Comparison of ENCODE assay signal across 2 worm cellular contexts in genomic region chrV:19805548-19805947, ce11.
TF ChIP-seq lines count a peak whose summit lies in the region.

No protein-coding gene starts in this region.

TF ChIP-seq in whole organism, L1 larva, 84 proteins besides CTCF, POLR2A, EP300 and RAD21:
- no peak for TF ChIP-seq mdl-1 (tag; optimal IDR thresholded peaks at IDR 0.05; lab: Kevin White, UChicago)
- peak; percentile 51 for TF ChIP-seq fkh-8 (tag; optimal IDR thresholded peaks at IDR 0.05; lab: Kevin White, UChicago)
- peak; percentile 8 for TF ChIP-seq pax-3 (tag; optimal IDR thresholded peaks at IDR 0.05; lab: Kevin White, UChicago)
- TF ChIP-seq dsc-1 (tag; optimal IDR thresholded peaks at IDR 0.05; lab: Kevin White, UChicago) = peak; percentile 40
- no peak for TF ChIP-seq efl-1 (optimal IDR thresholded peaks at IDR 0.05; lab: Kevin White, UChicago)
- TF ChIP-seq efl-1 (GFP tag; optimal IDR thresholded peaks at IDR 0.05 in 1 of 2; lab: Kevin White, UChicago) = peak in 1 of 2 experiments; percentile 37
- peak; percentile 71 for TF ChIP-seq ceh-8 (GFP tag; optimal IDR thresholded peaks at IDR 0.05; lab: Kevin White, UChicago)
- TF ChIP-seq hlh-17 (GFP tag; optimal IDR thresholded peaks at IDR 0.05; lab: Kevin White, UChicago; ENCODE audit: borderline replicate concordance) = no peak
- no peak for TF ChIP-seq unc-86 (tag; optimal IDR thresholded peaks at IDR 0.05; lab: Kevin White, UChicago)
- no peak for TF ChIP-seq skn-1 (tag; optimal IDR thresholded peaks at IDR 0.05; lab: Kevin White, UChicago)
- peak; percentile 8 for TF ChIP-seq nhr-71 (tag; optimal IDR thresholded peaks at IDR 0.05; lab: Kevin White, UChicago)
TF ChIP-seq in whole organism, L1 larva: peak in this region for 6.

TF ChIP-seq in whole organism, L4 larva, 104 proteins besides CTCF, POLR2A, EP300 and RAD21:
- TF ChIP-seq aha-1 (tag; lab: Kevin White, UChicago) (peak; percentile 82), dpl-1 (GFP tag; optimal IDR thresholded peaks at IDR 0.05; lab: Kevin White, UChicago) (no peak)
TF ChIP-seq in whole organism, L4 larva: peak in this region for 1.

Comparison
In these comparisons a context has a peak if more than half of its experiments do, and no peak if none do; other contexts are left out.
1. Of the 29 proteins assayed by ChIP-seq in both whole organism, L4 larva and whole organism, L1 larva: peak only in whole organism, L4 larva: aha-1; only in whole organism, L1 larva: none; in both: none; in neither: 28.